Fruit fly (Drosophila melanogaster) whole organism, prepupa: Measurements from ENCODE around the gene TwdlB.

Experiments
- CG11294 ChIP-seq: fragments of 200-800 bp; sonication (Bioruptor generic); IDR thresholded peaks from 2 replicates; pipeline ENCODE4 v1.3.6; 2022; ENCODE audit warnings: missing biosample characterization, missing genetic modification characterization
- CG1621 ChIP-seq: fragments of 200-800 bp; sonication (Bioruptor generic); optimal IDR thresholded peaks from 3 replicates; lab custom pipeline; 2018; ENCODE audit warnings: missing biosample characterization, mild to moderate bottlenecking, missing genetic modification characterization
- CG31627 ChIP-seq: fragments of 200-800 bp; sonication (Bioruptor generic); optimal IDR thresholded peaks from 3 replicates; lab custom pipeline; 2016; ENCODE audit warnings: missing biosample characterization, missing genetic modification characterization
- CG6276 ChIP-seq: fragments of 200-800 bp; sonication (Bioruptor generic); optimal IDR thresholded peaks from 2 replicates; lab custom pipeline; 2017; ENCODE audit warnings: missing biosample characterization, mild to moderate bottlenecking, missing genetic modification characterization
- CG6854 ChIP-seq: fragments of 200-800 bp; sonication (Bioruptor generic); optimal IDR thresholded peaks from 2 replicates; lab custom pipeline; 2017; ENCODE audit warnings: missing biosample characterization, mild to moderate bottlenecking, missing genetic modification characterization
- Ets96B ChIP-seq: fragments of 200-800 bp; optimal IDR thresholded peaks from 2 replicates; lab custom pipeline; 2019; ENCODE audit warnings: missing biosample characterization, mild to moderate bottlenecking, missing genetic modification characterization, moderate library complexity
- Gug ChIP-seq: fragments of 200-800 bp; sonication (Bioruptor generic); IDR thresholded peaks from 2 replicates; pipeline ENCODE4 v1.3.6; 2022; ENCODE audit warnings: missing biosample characterization, missing genetic modification characterization
- Met ChIP-seq: fragments of 200-800 bp; sonication (Bioruptor generic); optimal IDR thresholded peaks from 3 replicates; lab custom pipeline; 2016; ENCODE audit warnings: missing biosample characterization, missing genetic modification characterization
- Sox15 ChIP-seq: fragments of 200-800 bp; sonication (Bioruptor generic); optimal IDR thresholded peaks from 3 replicates; lab custom pipeline; 2016; ENCODE audit warnings: missing biosample characterization, missing genetic modification characterization
- achi ChIP-seq: fragments of 200-800 bp; sonication (Bioruptor generic); optimal IDR thresholded peaks from 3 replicates; lab custom pipeline; 2016; ENCODE audit warnings: missing biosample characterization, missing genetic modification characterization

DNA sequence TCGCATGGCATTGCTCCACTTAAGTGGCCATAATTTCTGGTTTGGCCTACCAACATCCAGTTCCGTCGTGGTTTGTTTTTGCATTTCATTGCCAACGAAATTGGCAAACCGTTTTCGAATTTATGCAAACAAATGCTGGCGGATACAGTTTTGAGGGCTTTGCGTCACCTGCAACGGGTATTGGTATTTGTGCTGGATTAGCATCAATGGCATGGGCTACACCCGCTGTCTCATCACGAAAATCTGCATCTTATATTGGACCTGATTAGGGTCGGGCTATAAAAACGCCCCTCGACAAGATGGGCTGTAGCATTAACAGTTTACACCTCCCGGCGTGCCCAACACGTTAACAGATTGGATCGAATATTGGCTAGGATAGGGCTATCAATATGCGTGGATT is 32.8 kb upstream of the TwdlB start, which contains the start of gene Tb:
- no peak for TF ChIP-seq CG1621
- no peak for TF ChIP-seq Gug (GFP tag; lab: Robert Waterston, UW)
- TF ChIP-seq Met: no peak
- no peak for TF ChIP-seq CG11294
- TF ChIP-seq CG31627 (GFP tag; lab: Kevin White, UChicago): no peak
- no peak for TF ChIP-seq Ets96B
- TF ChIP-seq achi (GFP tag; lab: Kevin White, UChicago): no peak
- no peak for TF ChIP-seq CG6276
- no peak for TF ChIP-seq Sox15 (GFP tag; lab: Kevin White, UChicago)
- TF ChIP-seq CG6854 (GFP tag; lab: Kevin White, UChicago): no peak
